Worm (Caenorhabditis elegans) whole organism, L4 larva: ENCODE measurements around the gene ZK1320.11.

Source experiments
- F44E2.7 ChIP-seq: fragments of 200-800 bp; sonication (Bioruptor generic); IDR thresholded peaks from 2 replicates; pipeline ENCODE4 v2.1.2; 2022; ENCODE audit warnings: missing genetic modification characterization, missing compliant biosample characterization
- T20F7.1 ChIP-seq: fragments of 200-800 bp; sonication (Bioruptor generic); optimal IDR thresholded peaks from 2 replicates; lab custom pipeline; 2018; ENCODE audit warnings: mild to moderate bottlenecking, missing genetic modification characterization, missing compliant biosample characterization
- T26A8.4 ChIP-seq: fragments of 200-800 bp; sonication (Bioruptor generic); IDR thresholded peaks from 2 replicates; pipeline ENCODE4 v1.3.6; 2022; ENCODE audit warnings: missing genetic modification characterization, missing compliant biosample characterization
- aha-1 ChIP-seq: fragments of 150-350 bp; peaks from one replicate; lab custom pipeline; 2014; ENCODE audit warnings: missing biosample characterization, missing genetic modification characterization
- ama-1 ChIP-seq: fragments of 150-350 bp; optimal IDR thresholded peaks from 2 replicates; lab custom pipeline; 2014; ENCODE audit warnings: inconsistent platforms, mixed read lengths
- arid-1 ChIP-seq: fragments of 200-800 bp; sonication (Bioruptor generic); conservative IDR thresholded peaks from 2 replicates; pipeline ENCODE4 v1.3.6; 2022; ENCODE audit warnings: missing genetic modification reagents, missing genetic modification characterization, missing compliant biosample characterization
- ceh-32 ChIP-seq: sonication (generic microtip); optimal IDR thresholded peaks from 2 replicates; lab custom pipeline; 2016; ENCODE audit warnings: mild to moderate bottlenecking, missing genetic modification characterization, missing compliant biosample characterization; ENCODE audit not compliant: poor library complexity
- ceh-44 ChIP-seq: fragments of 200-800 bp; sonication (Bioruptor generic); IDR thresholded peaks from 2 replicates; pipeline ENCODE4 v1.3.6; 2022; ENCODE audit warnings: missing genetic modification reagents, missing genetic modification characterization, missing compliant biosample characterization
- ces-1 ChIP-seq: fragments of 150-350 bp; sonication (generic microtip); optimal IDR thresholded peaks from 4 replicates; lab custom pipeline; 2014; ENCODE audit warnings: missing biosample characterization, missing genetic modification reagents, missing genetic modification characterization
- ctbp-1 ChIP-seq: fragments of 200-800 bp; sonication (Bioruptor generic); IDR thresholded peaks from 2 replicates; pipeline ENCODE4 v1.3.6; 2022; ENCODE audit warnings: missing genetic modification reagents, missing genetic modification characterization, missing compliant biosample characterization
- daf-16 ChIP-seq, 3 experiments: sonication (generic microtip); optimal IDR thresholded peaks; 2 replicates each; lab custom pipeline; 2016 to 2017; ENCODE audit warnings: missing genetic modification characterization in 3 of 3, missing genetic modification reagents in 3 of 3, mild to moderate bottlenecking in 2 of 3, missing compliant biosample characterization in 2 of 3, missing biosample characterization in 1 of 3, moderate library complexity in 1 of 3
- dmd-6 ChIP-seq: fragments of 200-800 bp; sonication (Bioruptor generic); IDR thresholded peaks from 2 replicates; pipeline ENCODE4 v1.3.6; 2022; ENCODE audit warnings: missing genetic modification reagents, missing genetic modification characterization, missing compliant biosample characterization
- dve-1 ChIP-seq: sonication (generic microtip); optimal IDR thresholded peaks from 2 replicates; lab custom pipeline; 2017; ENCODE audit warnings: antibody characterized with exemption, mild to moderate bottlenecking, missing genetic modification characterization, missing compliant biosample characterization; ENCODE audit not compliant: insufficient read depth
- egl-43 ChIP-seq: fragments of 200-800 bp; sonication (Bioruptor generic); IDR thresholded peaks from 2 replicates; pipeline ENCODE4 v1.3.6; 2022; ENCODE audit warnings: missing genetic modification reagents, missing genetic modification characterization, missing compliant biosample characterization
- gei-8 ChIP-seq: fragments of 200-800 bp; sonication (Bioruptor generic); optimal IDR thresholded peaks from 2 replicates; lab custom pipeline; 2018; ENCODE audit warnings: mild to moderate bottlenecking, missing genetic modification characterization, missing compliant biosample characterization
- hif-1 ChIP-seq, 2 experiments: sonication (generic microtip); optimal IDR thresholded peaks; 2 replicates each; lab custom pipeline; 2016 to 2017; ENCODE audit warnings: missing compliant biosample characterization in 2 of 2, missing genetic modification characterization in 2 of 2, missing genetic modification reagents in 2 of 2, missing genotype in 2 of 2, mild to moderate bottlenecking in 1 of 2
- hlh-11 ChIP-seq: fragments of 200-800 bp; sonication (Bioruptor generic); optimal IDR thresholded peaks from 2 replicates; lab custom pipeline; 2018; ENCODE audit warnings: mild to moderate bottlenecking, missing genetic modification characterization, missing compliant biosample characterization
- hlh-30 ChIP-seq: sonication (generic microtip); optimal IDR thresholded peaks from 2 replicates; lab custom pipeline; 2017; ENCODE audit warnings: antibody characterized with exemption, mild to moderate bottlenecking, missing genetic modification characterization, missing compliant biosample characterization; ENCODE audit not compliant: insufficient read depth
- lin-1 ChIP-seq: fragments of 200-800 bp; sonication (Bioruptor generic); IDR thresholded peaks from 2 replicates; pipeline ENCODE4 v1.3.6; 2022; ENCODE audit warnings: missing genetic modification reagents, missing genetic modification characterization, missing compliant biosample characterization
- lin-38 ChIP-seq: fragments of 200-800 bp; sonication (Bioruptor generic); IDR thresholded peaks from 2 replicates; pipeline ENCODE4 v1.3.6; 2022; ENCODE audit warnings: missing genetic modification reagents, missing genetic modification characterization, missing compliant biosample characterization
- lin-39 ChIP-seq: fragments of 150-350 bp; optimal IDR thresholded peaks from 2 replicates; lab custom pipeline; 2014; ENCODE audit warnings: missing biosample characterization, missing genetic modification reagents, missing genetic modification characterization
- lsy-2 ChIP-seq, 2 experiments: fragments of 150-350 bp in 1 of 2; sonication (generic microtip) in 1 of 2; optimal IDR thresholded peaks; 2 replicates each; lab custom pipeline; 2014 to 2017; ENCODE audit warnings: missing biosample characterization in 2 of 2, missing genetic modification characterization in 2 of 2
- mdl-1 ChIP-seq, 2 experiments: fragments of 150-350 bp in 1 of 2; sonication (generic microtip) in 1 of 2; optimal IDR thresholded peaks; 2 replicates each; lab custom pipeline; 2014 to 2017; ENCODE audit warnings: missing biosample characterization in 2 of 2, missing genetic modification characterization in 2 of 2
- mep-1 ChIP-seq: fragments of 150-350 bp; sonication (generic microtip); optimal IDR thresholded peaks from 3 replicates; lab custom pipeline; 2014; ENCODE audit warnings: missing biosample characterization, missing genetic modification characterization
- mes-2 ChIP-seq: sonication (generic microtip); optimal IDR thresholded peaks from 2 replicates; lab custom pipeline; 2016; ENCODE audit warnings: missing genotype, mild to moderate bottlenecking, missing genetic modification characterization, missing compliant biosample characterization; ENCODE audit not compliant: poor library complexity, severe bottlenecking
- nhr-102 ChIP-seq: sonication (generic microtip); optimal IDR thresholded peaks from 2 replicates; lab custom pipeline; 2016; ENCODE audit warnings: mild to moderate bottlenecking, missing genetic modification characterization, moderate library complexity, missing compliant biosample characterization
- nhr-11 ChIP-seq: fragments of 150-350 bp; optimal IDR thresholded peaks from 2 replicates; lab custom pipeline; 2014; ENCODE audit warnings: missing biosample characterization, missing genetic modification characterization
- nhr-28 ChIP-seq: fragments of 150-350 bp; optimal IDR thresholded peaks from 2 replicates; lab custom pipeline; 2014; ENCODE audit warnings: missing biosample characterization, missing genetic modification characterization
- nhr-41 ChIP-seq: fragments of 200-800 bp; sonication (Bioruptor generic); IDR thresholded peaks from 2 replicates; pipeline ENCODE4 v1.3.6; 2022; ENCODE audit warnings: missing genetic modification reagents, missing genetic modification characterization, missing compliant biosample characterization
- nhr-48 ChIP-seq: sonication (generic microtip); optimal IDR thresholded peaks from 2 replicates; lab custom pipeline; 2016; ENCODE audit warnings: mild to moderate bottlenecking, missing genetic modification characterization, missing compliant biosample characterization
- nhr-6 ChIP-seq: fragments of 150-350 bp; optimal IDR thresholded peaks from 2 replicates; lab custom pipeline; 2014; ENCODE audit warnings: missing biosample characterization, missing genetic modification characterization
- nhr-76 ChIP-seq: fragments of 150-350 bp; optimal IDR thresholded peaks from 2 replicates; lab custom pipeline; 2014; ENCODE audit warnings: missing biosample characterization, missing genetic modification characterization
- pha-4 ChIP-seq, 2 experiments: fragments of 150-350 bp in 1 of 2; fragments of 200-800 bp in 1 of 2; sonication (Bioruptor generic) in 1 of 2; IDR thresholded peaks in 1 of 2; optimal IDR thresholded peaks in 1 of 2; 2 replicates each; pipeline versions ENCODE4 v1.3.6 to Lab custom; 2014 to 2022; ENCODE audit warnings: missing genetic modification characterization in 2 of 2, missing genetic modification reagents in 2 of 2, missing biosample characterization in 1 of 2, missing compliant biosample characterization in 1 of 2
- sdz-12 ChIP-seq: fragments of 200-800 bp; sonication (Bioruptor generic); optimal IDR thresholded peaks from 2 replicates; lab custom pipeline; 2018; ENCODE audit warnings: mild to moderate bottlenecking, missing genetic modification characterization, missing compliant biosample characterization
- set-16 ChIP-seq: fragments of 200-800 bp; sonication (Bioruptor generic); IDR thresholded peaks from 2 replicates; pipeline ENCODE4 v1.3.6; 2022; ENCODE audit warnings: missing genetic modification reagents, missing genetic modification characterization, missing compliant biosample characterization
- snpc-1.2 ChIP-seq: fragments of 200-800 bp; sonication (Bioruptor generic); IDR thresholded peaks from 2 replicates; pipeline ENCODE4 v1.3.6; 2022; ENCODE audit warnings: missing genetic modification reagents, missing genetic modification characterization, missing compliant biosample characterization
- spr-3 ChIP-seq: fragments of 200-800 bp; sonication (Bioruptor generic); optimal IDR thresholded peaks from 2 replicates; lab custom pipeline; 2018; ENCODE audit warnings: mild to moderate bottlenecking, missing genetic modification characterization, missing compliant biosample characterization
- tra-1 ChIP-seq: fragments of 200-800 bp; sonication (Bioruptor generic); IDR thresholded peaks from 2 replicates; pipeline ENCODE4 v1.3.6; 2022; ENCODE audit warnings: missing genetic modification reagents, missing genetic modification characterization, missing compliant biosample characterization
- unc-62 ChIP-seq, 3 experiments: fragments of 150-350 bp in 1 of 3; sonication (generic microtip); optimal IDR thresholded peaks in 2 of 3; peaks in 1 of 3; 1 replicate in 1 of 3; 2 replicates in 2 of 3; lab custom pipeline; 2014 to 2017; ENCODE audit warnings: missing biosample characterization in 3 of 3, missing genetic modification characterization in 3 of 3, missing genetic modification reagents in 3 of 3, missing genotype in 1 of 3
- vab-7 ChIP-seq: fragments of 200-800 bp; sonication (Bioruptor generic); IDR thresholded peaks from 2 replicates; pipeline ENCODE4 v1.3.6; 2022; ENCODE audit warnings: missing genetic modification reagents, missing genetic modification characterization, missing compliant biosample characterization
- zfp-3 ChIP-seq: fragments of 200-800 bp; sonication (Bioruptor generic); conservative IDR thresholded peaks from 2 replicates; pipeline ENCODE4 v1.3.6; 2022; ENCODE audit warnings: missing genetic modification reagents, missing genetic modification characterization, missing compliant biosample characterization

ZK1320.11 gene

DNA sequence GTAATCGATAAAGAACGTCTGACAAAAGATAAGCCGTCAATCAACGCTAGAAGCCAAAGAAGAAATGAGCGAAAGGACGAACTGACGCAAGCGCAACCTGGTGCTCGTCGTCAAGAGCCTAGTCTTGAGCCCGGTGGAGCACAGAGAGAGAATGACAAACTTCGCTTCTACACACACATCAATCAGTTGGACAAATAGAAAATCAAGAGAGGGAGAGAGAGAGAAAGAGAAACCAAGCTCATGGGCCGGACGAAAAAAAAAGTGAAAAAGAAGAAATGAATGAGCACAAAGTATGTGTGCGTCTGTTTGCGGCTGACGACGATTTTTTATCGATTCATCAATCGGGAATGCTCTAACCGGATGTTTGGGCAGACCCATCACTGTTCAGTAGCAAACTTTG lies 46.3 kb upstream of the ZK1320.11 start:
- TF ChIP-seq dmd-6 (GFP tag; lab: Robert Waterston, UW): peak; percentile 16; the same call in 1 of the 2 replicates
- no peak for TF ChIP-seq spr-3 (GFP tag; lab: Kevin White, UChicago)
- TF ChIP-seq mdl-1 (tag; optimal IDR thresholded peaks at IDR 0.05; lab: Kevin White, UChicago): peak in 1 of 2 experiments; percentile 11
- peak; percentile 67 for TF ChIP-seq nhr-11
- peak; percentile 60 for TF ChIP-seq hlh-11 (tag; lab: Kevin White, UChicago)
- TF ChIP-seq ces-1: no peak
- TF ChIP-seq F44E2.7 (GFP tag; lab: Robert Waterston, UW): no peak
- peak in 1 of 2 experiments; percentile 71 for TF ChIP-seq unc-62 (GFP tag; optimal IDR thresholded peaks at IDR 0.05 in 1 of 2; lab: Kevin White, UChicago)
- no peak for TF ChIP-seq unc-62 (tag; optimal IDR thresholded peaks at IDR 0.05; lab: Kevin White, UChicago)
- peak; percentile 7 for TF ChIP-seq nhr-6 (tag; lab: Kevin White, UChicago)
- TF ChIP-seq nhr-76 (tag; lab: Kevin White, UChicago): no peak
- peak; percentile 19 for TF ChIP-seq hlh-30 (tag; lab: Kevin White, UChicago)
- peak; percentile 26 for TF ChIP-seq ama-1
- TF ChIP-seq nhr-41 (GFP tag; lab: Robert Waterston, UW): no peak
- no peak; the same call in none of the 2 replicates for TF ChIP-seq pha-4 (GFP tag; IDR thresholded peaks at IDR 0.05; lab: Robert Waterston, UW)
- TF ChIP-seq pha-4 (tag; optimal IDR thresholded peaks at IDR 0.05; lab: Kevin White, UChicago): peak; percentile 37
- TF ChIP-seq aha-1 (tag; lab: Kevin White, UChicago): peak; percentile 96
- TF ChIP-seq daf-16 (GFP tag; optimal IDR thresholded peaks at IDR 0.05; lab: Kevin White, UChicago): peak in 1 of 2 experiments; percentile 50
- no peak for TF ChIP-seq daf-16 (tag; optimal IDR thresholded peaks at IDR 0.05; lab: Kevin White, UChicago)
- TF ChIP-seq egl-43 (GFP tag; lab: Robert Waterston, UW): peak; percentile 57; the same call in 1 of the 2 replicates
- peak; percentile 27; the same call in 1 of the 2 replicates for TF ChIP-seq set-16 (GFP tag; lab: Robert Waterston, UW)
- no peak for TF ChIP-seq lin-39 (tag; lab: Kevin White, UChicago)
- TF ChIP-seq lin-38 (GFP tag; lab: Robert Waterston, UW): no peak
- TF ChIP-seq nhr-28 (tag; lab: Kevin White, UChicago): peak; percentile 37
- TF ChIP-seq, all 104 proteins: peak for 14

DNA sequence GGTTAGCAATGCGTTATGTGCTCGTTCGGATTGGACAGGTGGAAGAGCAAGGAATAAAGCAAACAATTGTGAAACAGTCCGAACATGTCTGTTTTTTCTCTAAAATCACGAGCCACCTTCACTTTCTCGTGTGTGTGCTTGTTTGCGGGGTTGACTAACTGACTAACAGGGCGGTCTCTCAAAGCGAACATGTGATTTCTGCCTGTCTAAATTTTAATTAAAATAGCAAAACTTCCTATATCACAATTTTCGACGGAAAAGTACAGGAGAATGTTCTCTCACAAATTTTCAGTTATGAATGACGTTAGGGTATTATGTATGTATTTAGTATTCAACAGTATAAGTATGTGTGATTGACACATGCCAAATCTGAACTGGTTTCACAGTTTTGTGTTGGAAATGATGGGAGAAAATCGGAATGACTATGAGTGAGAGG lies 45.5 kb upstream of the ZK1320.11 start:
- TF ChIP-seq arid-1 (no peak), nhr-48 (tag; lab: Kevin White, UChicago) (no peak), hlh-11 (tag; lab: Kevin White, UChicago) (peak; percentile 73), egl-43 (GFP tag; lab: Robert Waterston, UW) (no peak), T26A8.4 (no peak), snpc-1.2 (0 out of 2 replicates have a peak, but pooled peaks have one; percentile 27), lin-1 (peak; percentile 28; the same call in 1 of the 2 replicates), dmd-6 (GFP tag; lab: Robert Waterston, UW) (peak; percentile 76), lin-38 (GFP tag; lab: Robert Waterston, UW) (no peak), daf-16 (GFP tag; optimal IDR thresholded peaks at IDR 0.05; lab: Kevin White, UChicago) (peak in 1 of 2 experiments; percentile 34), daf-16 (tag; optimal IDR thresholded peaks at IDR 0.05; lab: Kevin White, UChicago) (peak; percentile 29), hlh-30 (tag; lab: Kevin White, UChicago) (peak; percentile 92), mes-2 (peak; percentile 12), sdz-12 (no peak), zfp-3 (GFP tag; lab: Robert Waterston, UW) (no peak), gei-8 (no peak), dve-1 (tag; lab: Kevin White, UChicago) (peak; percentile 63), nhr-102 (tag; lab: Kevin White, UChicago) (peak; percentile 1), mdl-1 (tag; optimal IDR thresholded peaks at IDR 0.05; lab: Kevin White, UChicago) (peak in 1 of 2 experiments; percentile 68), T20F7.1 (GFP tag; lab: Kevin White, UChicago) (peak; percentile 56), tra-1 (GFP tag; lab: Robert Waterston, UW) (peak; percentile 52), unc-62 (GFP tag; optimal IDR thresholded peaks at IDR 0.05 in 1 of 2; lab: Kevin White, UChicago) (peak in 1 of 2 experiments; percentile 61), unc-62 (tag; optimal IDR thresholded peaks at IDR 0.05; lab: Kevin White, UChicago) (no peak), hif-1 (tag; optimal IDR thresholded peaks at IDR 0.05; lab: Kevin White, UChicago) (peak in 1 of 2 experiments; percentile 12), nhr-11 (peak; percentile 22), ceh-32 (tag; lab: Kevin White, UChicago) (no peak), lsy-2 (tag; optimal IDR thresholded peaks at IDR 0.05; lab: Kevin White, UChicago) (no peak), vab-7 (GFP tag; lab: Robert Waterston, UW) (no peak), ctbp-1 (no peak), nhr-28 (tag; lab: Kevin White, UChicago) (peak; percentile 61), ceh-44 (GFP tag; lab: Robert Waterston, UW) (no peak), mep-1 (tag; lab: Kevin White, UChicago) (peak; percentile 39), pha-4 (GFP tag; IDR thresholded peaks at IDR 0.05; lab: Robert Waterston, UW) (peak; percentile 17; the same call in 1 of the 2 replicates), pha-4 (tag; optimal IDR thresholded peaks at IDR 0.05; lab: Kevin White, UChicago) (peak; percentile 59)
